Fruit fly (Drosophila melanogaster) whole organism, embryonic: ENCODE data around the gene vsg.

ENCODE experiments used
- CG10654 ChIP-seq: fragments of 200-800 bp; sonication (Bioruptor generic); optimal IDR thresholded peaks from 2 replicates; lab custom pipeline; 2016; ENCODE audit warnings: missing biosample characterization, missing genetic modification characterization
- CG11085 ChIP-seq: fragments of 200-800 bp; sonication (Bioruptor generic); IDR thresholded peaks from 2 replicates; pipeline ENCODE4 v1.3.6; 2022; ENCODE audit warnings: missing biosample characterization, missing genetic modification characterization
- CG11456 ChIP-seq: fragments of 200-800 bp; sonication (Bioruptor generic); IDR thresholded peaks from 3 replicates; pipeline ENCODE4 v1.3.6; 2022; ENCODE audit warnings: missing biosample characterization, missing genetic modification characterization
- CG11504 ChIP-seq: fragments of 200-800 bp; sonication (Bioruptor generic); optimal IDR thresholded peaks from 3 replicates; lab custom pipeline; 2019; ENCODE audit warnings: missing biosample characterization, mild to moderate bottlenecking, missing genetic modification characterization, moderate library complexity
- CG12104 ChIP-seq: fragments of 200-800 bp; sonication (Bioruptor generic); optimal IDR thresholded peaks from 3 replicates; lab custom pipeline; 2016; ENCODE audit warnings: missing biosample characterization, missing genetic modification characterization
- CG12236 ChIP-seq: fragments of 200-800 bp; sonication (Bioruptor generic); optimal IDR thresholded peaks from 2 replicates; lab custom pipeline; 2016; ENCODE audit warnings: missing biosample characterization, missing genetic modification characterization
- CG13287 ChIP-seq: fragments of 200-800 bp; sonication (Bioruptor generic); IDR thresholded peaks from 2 replicates; pipeline ENCODE4 v1.3.6; 2022; ENCODE audit warnings: missing biosample characterization, missing genetic modification characterization; ENCODE audit not compliant: partially characterized antibody
- CG13424 ChIP-seq: fragments of 200-800 bp; sonication (Bioruptor generic); optimal IDR thresholded peaks from 2 replicates; lab custom pipeline; 2019; ENCODE audit warnings: missing biosample characterization, mild to moderate bottlenecking, missing genetic modification characterization, moderate library complexity
- CG17612 ChIP-seq: fragments of 200-800 bp; sonication (Bioruptor generic); IDR thresholded peaks from 2 replicates; pipeline ENCODE4 v1.3.6; 2022; ENCODE audit warnings: missing biosample characterization, missing genetic modification characterization
- CG1792 ChIP-seq: fragments of 200-800 bp; sonication (Bioruptor generic); optimal IDR thresholded peaks from 2 replicates; lab custom pipeline; 2016; ENCODE audit warnings: missing biosample characterization, missing genetic modification characterization
- CG2116 ChIP-seq: fragments of 200-800 bp; sonication (Bioruptor generic); optimal IDR thresholded peaks from 3 replicates; lab custom pipeline; 2018; ENCODE audit warnings: missing biosample characterization, mild to moderate bottlenecking, missing genetic modification characterization
- CG30403 ChIP-seq: fragments of 200-800 bp; sonication (Bioruptor generic); optimal IDR thresholded peaks from 3 replicates; lab custom pipeline; 2016; ENCODE audit warnings: missing biosample characterization, missing genetic modification characterization
- CG33557 ChIP-seq: fragments of 200-800 bp; sonication (Bioruptor generic); optimal IDR thresholded peaks from 2 replicates; lab custom pipeline; 2019; ENCODE audit warnings: missing biosample characterization, mild to moderate bottlenecking, missing genetic modification characterization, moderate library complexity
- CG43689 ChIP-seq: fragments of 200-800 bp; sonication (Bioruptor generic); IDR thresholded peaks from 2 replicates; pipeline ENCODE4 v1.3.6; 2022; ENCODE audit warnings: missing biosample characterization, missing genetic modification characterization
- CG7556 ChIP-seq: fragments of 200-800 bp; sonication (Bioruptor generic); optimal IDR thresholded peaks from 2 replicates; lab custom pipeline; 2017; ENCODE audit warnings: missing biosample characterization, mild to moderate bottlenecking, missing genetic modification characterization
- CG7745 ChIP-seq: fragments of 200-800 bp; sonication (Bioruptor generic); optimal IDR thresholded peaks from 2 replicates; lab custom pipeline; 2018; ENCODE audit warnings: missing biosample characterization, mild to moderate bottlenecking, missing genetic modification characterization, moderate library complexity
- CG7928 ChIP-seq: fragments of 200-800 bp; sonication (Bioruptor generic); optimal IDR thresholded peaks from 2 replicates; lab custom pipeline; 2017; ENCODE audit warnings: missing biosample characterization, mild to moderate bottlenecking, missing genetic modification characterization
- CG8944 ChIP-seq: fragments of 200-800 bp; sonication (Bioruptor generic); optimal IDR thresholded peaks from 3 replicates; lab custom pipeline; 2016; ENCODE audit warnings: missing biosample characterization, missing genetic modification characterization
- Deaf1 ChIP-seq: fragments of 200-800 bp; optimal IDR thresholded peaks from 3 replicates; lab custom pipeline; 2019; ENCODE audit warnings: missing biosample characterization, mild to moderate bottlenecking, missing genetic modification characterization, moderate library complexity
- Dll ChIP-seq: fragments of 200-800 bp; sonication (Bioruptor generic); IDR thresholded peaks from 4 replicates; pipeline ENCODE4 v1.3.6; 2022; ENCODE audit warnings: missing biosample characterization, missing genetic modification characterization; ENCODE audit not compliant: partially characterized antibody
- Doc3 ChIP-seq: fragments of 200-800 bp; sonication (Bioruptor generic); IDR thresholded peaks from 3 replicates; pipeline ENCODE4 v1.3.6; 2022; ENCODE audit warnings: missing biosample characterization, missing genetic modification characterization; ENCODE audit not compliant: partially characterized antibody
- Elba2 ChIP-seq: fragments of 200-800 bp; sonication (Bioruptor generic); optimal IDR thresholded peaks from 3 replicates; lab custom pipeline; 2016; ENCODE audit warnings: missing biosample characterization, missing genetic modification characterization
- Fer1 ChIP-seq: fragments of 200-800 bp; sonication (Bioruptor generic); optimal IDR thresholded peaks from 2 replicates; lab custom pipeline; 2017; ENCODE audit warnings: missing biosample characterization, mild to moderate bottlenecking, missing genetic modification characterization
- H2.0 ChIP-seq: fragments of 200-800 bp; sonication (Bioruptor generic); IDR thresholded peaks from 2 replicates; pipeline ENCODE4 v1.3.6; 2022; ENCODE audit warnings: missing biosample characterization, missing genetic modification characterization
- HLH3B ChIP-seq: fragments of 200-800 bp; sonication (Bioruptor generic); IDR thresholded peaks from 2 replicates; pipeline ENCODE4 v1.3.6; 2022; ENCODE audit warnings: missing biosample characterization, missing genetic modification characterization
- HmgZ ChIP-seq: fragments of 200-800 bp; sonication (Bioruptor generic); optimal IDR thresholded peaks from 2 replicates; lab custom pipeline; 2018; ENCODE audit warnings: missing biosample characterization, mild to moderate bottlenecking, missing genetic modification characterization
- Hsf ChIP-seq: fragments of 200-800 bp; sonication (Bioruptor generic); optimal IDR thresholded peaks from 3 replicates; lab custom pipeline; 2016; ENCODE audit warnings: missing biosample characterization, missing genetic modification characterization
- MESR4 ChIP-seq: fragments of 200-800 bp; sonication (Bioruptor generic); optimal IDR thresholded peaks from 2 replicates; lab custom pipeline; 2018; ENCODE audit warnings: missing biosample characterization, mild to moderate bottlenecking, missing genetic modification characterization, moderate library complexity
- Max ChIP-seq: fragments of 200-800 bp; sonication (Bioruptor generic); optimal IDR thresholded peaks from 2 replicates; lab custom pipeline; 2016; ENCODE audit warnings: missing biosample characterization, mild to moderate bottlenecking, missing genetic modification characterization
- Neu2 ChIP-seq: fragments of 200-800 bp; sonication (Bioruptor generic); optimal IDR thresholded peaks from 3 replicates; lab custom pipeline; 2016; ENCODE audit warnings: missing biosample characterization, missing genetic modification characterization, borderline replicate concordance
- Nf-YB ChIP-seq: fragments of 200-800 bp; sonication (Bioruptor generic); optimal IDR thresholded peaks from 3 replicates; lab custom pipeline; 2019; ENCODE audit warnings: missing biosample characterization, mild to moderate bottlenecking, missing genetic modification characterization, moderate library complexity
- Oli ChIP-seq: fragments of 200-800 bp; sonication (Bioruptor generic); optimal IDR thresholded peaks from 2 replicates; lab custom pipeline; 2018; ENCODE audit warnings: missing biosample characterization, mild to moderate bottlenecking, missing genetic modification characterization, moderate library complexity
- Sox100B ChIP-seq: fragments of 200-800 bp; sonication (Bioruptor generic); optimal IDR thresholded peaks from 3 replicates; lab custom pipeline; 2018; ENCODE audit warnings: missing biosample characterization, mild to moderate bottlenecking, missing genetic modification characterization
- TFAM ChIP-seq: fragments of 200-800 bp; sonication (Bioruptor generic); optimal IDR thresholded peaks from 2 replicates; lab custom pipeline; 2017; ENCODE audit warnings: missing biosample characterization, missing genetic modification characterization, inconsistent platforms
- Taf1 ChIP-seq: fragments of 200-800 bp; sonication (Bioruptor generic); IDR thresholded peaks from 2 replicates; pipeline ENCODE4 v1.3.6; 2022; ENCODE audit warnings: missing biosample characterization, missing genetic modification characterization
- Usf ChIP-seq: fragments of 200-800 bp; sonication (Bioruptor generic); optimal IDR thresholded peaks from 2 replicates; lab custom pipeline; 2017; ENCODE audit warnings: missing genotype, missing biosample characterization, missing genetic modification characterization
- cwo ChIP-seq: fragments of 200-800 bp; sonication (Bioruptor generic); optimal IDR thresholded peaks from 3 replicates; lab custom pipeline; 2017; ENCODE audit warnings: missing biosample characterization, missing genetic modification characterization, mild to moderate bottlenecking, moderate library complexity, missing genetic modification reagents
- gem ChIP-seq: fragments of 200-800 bp; sonication (Bioruptor generic); optimal IDR thresholded peaks from 2 replicates; lab custom pipeline; 2019; ENCODE audit warnings: missing biosample characterization, mild to moderate bottlenecking, missing genetic modification characterization, moderate library complexity
- grau ChIP-seq: fragments of 200-800 bp; optimal IDR thresholded peaks from 3 replicates; lab custom pipeline; 2019; ENCODE audit warnings: missing biosample characterization, mild to moderate bottlenecking, missing genetic modification characterization, moderate library complexity
- gro ChIP-seq: fragments of 200-800 bp; sonication (Bioruptor generic); optimal IDR thresholded peaks from 2 replicates; lab custom pipeline; 2016; ENCODE audit warnings: missing biosample characterization, missing genetic modification characterization
- jigr1 ChIP-seq: fragments of 200-800 bp; sonication (Bioruptor generic); IDR thresholded peaks from 3 replicates; pipeline ENCODE4 v1.3.6; 2022; ENCODE audit warnings: missing biosample characterization, missing genetic modification characterization
- kay ChIP-seq: fragments of 200-800 bp; sonication (Bioruptor generic); optimal IDR thresholded peaks from 2 replicates; lab custom pipeline; 2016; ENCODE audit warnings: missing biosample characterization, missing genetic modification characterization
- ken ChIP-seq: fragments of 200-800 bp; sonication (Bioruptor generic); IDR thresholded peaks from 3 replicates; pipeline ENCODE4 v1.3.6; 2022; ENCODE audit warnings: missing biosample characterization, missing genetic modification characterization
- klu ChIP-seq: fragments of 200-800 bp; sonication (Bioruptor generic); IDR thresholded peaks from 2 replicates; pipeline ENCODE4 v1.3.6; 2022; ENCODE audit warnings: missing biosample characterization, missing genetic modification characterization
- nom ChIP-seq: fragments of 200-800 bp; sonication (Bioruptor generic); optimal IDR thresholded peaks from 2 replicates; lab custom pipeline; 2017; ENCODE audit warnings: missing biosample characterization, missing genetic modification characterization, mild to moderate bottlenecking, moderate library complexity, missing genetic modification reagents
- pita ChIP-seq: fragments of 200-800 bp; sonication (Bioruptor generic); optimal IDR thresholded peaks from 2 replicates; lab custom pipeline; 2017; ENCODE audit warnings: missing biosample characterization, mild to moderate bottlenecking, missing genetic modification characterization
- stwl ChIP-seq: fragments of 200-800 bp; sonication (Bioruptor generic); optimal IDR thresholded peaks from 3 replicates; lab custom pipeline; 2018; ENCODE audit warnings: missing biosample characterization, mild to moderate bottlenecking, missing genetic modification characterization, moderate library complexity
- tap ChIP-seq: fragments of 200-800 bp; optimal IDR thresholded peaks from 3 replicates; lab custom pipeline; 2019; ENCODE audit warnings: missing biosample characterization, mild to moderate bottlenecking, missing genetic modification characterization, moderate library complexity
- tgo ChIP-seq: fragments of 200-800 bp; sonication (Bioruptor generic); IDR thresholded peaks from 3 replicates; pipeline ENCODE4 v1.3.6; 2022; ENCODE audit warnings: missing biosample characterization, missing genetic modification characterization
- yki ChIP-seq: fragments of >200 bp; optimal IDR thresholded peaks from 3 replicates; lab custom pipeline; 2018
- zfh2 ChIP-seq: fragments of 200-800 bp; sonication (Bioruptor generic); optimal IDR thresholded peaks from 2 replicates; lab custom pipeline; 2016; ENCODE audit warnings: missing biosample characterization, missing genetic modification characterization

The vsg gene

dm6 chr3L:9678007-9678497 is 36.1 kb upstream of the vsg start (continued):
- TF ChIP-seq ken, result no peak
- TF ChIP-seq CG13287 (GFP tag; lab: Robert Waterston, UW), result no peak
- TF ChIP-seq CG10654, result no peak
- no peak for TF ChIP-seq CG43689 (GFP tag; lab: Robert Waterston, UW)
- peak; percentile 14 for TF ChIP-seq Sox100B (GFP tag; lab: Kevin White, UChicago)
- no peak for TF ChIP-seq yki
- TF ChIP-seq cwo (GFP tag; lab: Kevin White, UChicago), result no peak
- no peak for TF ChIP-seq CG11456 (GFP tag; lab: Robert Waterston, UW)
- peak; percentile 10 for TF ChIP-seq Hsf (GFP tag; lab: Kevin White, UChicago)
- peak; percentile 14 for TF ChIP-seq gro (GFP tag; lab: Kevin White, UChicago)
- TF ChIP-seq jigr1, result no peak
- TF ChIP-seq tgo (GFP tag; lab: Robert Waterston, UW), result no peak
- TF ChIP-seq CG12104 (GFP tag; lab: Kevin White, UChicago), result no peak
- TF ChIP-seq CG1792 (GFP tag; lab: Kevin White, UChicago), result no peak
- no peak for TF ChIP-seq H2.0 (GFP tag; lab: Robert Waterston, UW)
- TF ChIP-seq kay (GFP tag; lab: Kevin White, UChicago), result peak; percentile 88
- TF ChIP-seq CG13424, result peak; percentile 20
- TF ChIP-seq Max (GFP tag; lab: Kevin White, UChicago), result no peak
- TF ChIP-seq tap (tag; lab: Kevin White, UChicago), result peak; percentile 2

- TF ChIP-seq CG7556 (GFP tag; lab: Kevin White, UChicago) (no peak), Deaf1 (tag; lab: Kevin White, UChicago) (no peak), CG8944 (GFP tag; lab: Kevin White, UChicago) (no peak), CG12236 (no peak), CG2116 (GFP tag; lab: Kevin White, UChicago) (peak; percentile 3), nom (GFP tag; lab: Kevin White, UChicago) (no peak), Fer1 (GFP tag; lab: Kevin White, UChicago) (peak; percentile 26), CG43689 (GFP tag; lab: Robert Waterston, UW) (no peak), stwl (tag; lab: Kevin White, UChicago) (peak; percentile 67), Oli (tag; lab: Kevin White, UChicago) (no peak), gem (tag; lab: Kevin White, UChicago) (no peak), klu (no peak), Dll (GFP tag; lab: Robert Waterston, UW) (peak; percentile 68), zfh2 (GFP tag; lab: Kevin White, UChicago) (no peak), CG11085 (GFP tag; lab: Robert Waterston, UW) (no peak), Neu2 (GFP tag; lab: Kevin White, UChicago) (no peak), CG7745 (peak; percentile 99), CG13287 (GFP tag; lab: Robert Waterston, UW) (peak; percentile 82), grau (tag; lab: Kevin White, UChicago) (no peak), CG17612 (GFP tag; lab: Robert Waterston, UW) (no peak), CG30403 (no peak), HmgZ (tag; lab: Kevin White, UChicago) (peak; percentile 15), Nf-YB (GFP tag; lab: Kevin White, UChicago) (no peak), pita (no peak), CG11504 (tag; lab: Kevin White, UChicago) (no peak), Usf (GFP tag; lab: Kevin White, UChicago) (no peak), TFAM (GFP tag; lab: Kevin White, UChicago) (no peak), Doc3 (GFP tag; lab: Robert Waterston, UW) (peak; percentile 69), HLH3B (GFP tag; lab: Robert Waterston, UW) (no peak), CG7928 (peak; percentile 93), Taf1 (GFP tag; lab: Robert Waterston, UW) (no peak), CG33557 (no peak), Elba2 (GFP tag; lab: Kevin White, UChicago) (peak; percentile 48), MESR4 (GFP tag; lab: Kevin White, UChicago) (peak; percentile 29)
Observed at dm6 chr3L:9678994-9679393, 35.1 kb upstream of the vsg start, which contains the start of the genes fry and CG16717. TSS of gene fry (minus strand) at chr3L:9679103. TSS of gene CG16717 (plus strand) at chr3L:9679201.
